Fruit fly (Drosophila melanogaster) whole organism, embryonic: Measurements from ENCODE around the gene mia.

Source experiments
- CG11696 ChIP-seq: fragments of 200-800 bp; sonication (Bioruptor generic); IDR thresholded peaks from 2 replicates; pipeline ENCODE4 v1.3.6; 2022; ENCODE audit warnings: missing biosample characterization, missing genetic modification characterization
- CG12104 ChIP-seq: fragments of 200-800 bp; sonication (Bioruptor generic); optimal IDR thresholded peaks from 3 replicates; lab custom pipeline; 2016; ENCODE audit warnings: missing biosample characterization, missing genetic modification characterization
- CG13894 ChIP-seq: fragments of 200-800 bp; sonication (Bioruptor generic); optimal IDR thresholded peaks from 3 replicates; lab custom pipeline; 2018; ENCODE audit warnings: missing biosample characterization, mild to moderate bottlenecking, missing genetic modification characterization, moderate library complexity
- CG14860 ChIP-seq: fragments of 200-800 bp; sonication (Bioruptor generic); IDR thresholded peaks from 3 replicates; pipeline ENCODE4 v1.3.6; 2022; ENCODE audit warnings: missing biosample characterization, missing genetic modification characterization; ENCODE audit not compliant: partially characterized antibody
- CG15514 ChIP-seq: fragments of 200-800 bp; sonication (Bioruptor generic); optimal IDR thresholded peaks from 3 replicates; lab custom pipeline; 2017; ENCODE audit warnings: missing biosample characterization, missing genetic modification characterization, mild to moderate bottlenecking, moderate library complexity, missing genetic modification reagents
- CG1602 ChIP-seq: fragments of 200-800 bp; sonication (Bioruptor generic); optimal IDR thresholded peaks from 3 replicates; lab custom pipeline; 2016; ENCODE audit warnings: missing biosample characterization, missing genetic modification characterization
- CG16813 ChIP-seq: fragments of 200-800 bp; sonication (Bioruptor generic); IDR thresholded peaks from 3 replicates; pipeline ENCODE4 v1.3.6; 2022; ENCODE audit warnings: missing biosample characterization, missing genetic modification characterization; ENCODE audit not compliant: partially characterized antibody
- CG17186 ChIP-seq: fragments of 200-800 bp; sonication (Bioruptor generic); optimal IDR thresholded peaks from 3 replicates; lab custom pipeline; 2017; ENCODE audit warnings: missing biosample characterization, missing genetic modification reagents, missing genetic modification characterization
- CG32532 ChIP-seq: fragments of 200-800 bp; sonication (Bioruptor generic); IDR thresholded peaks from 2 replicates; pipeline ENCODE4 v1.3.6; 2022; ENCODE audit warnings: missing biosample characterization, missing genetic modification characterization
- CG3407 ChIP-seq: fragments of 200-800 bp; sonication (Bioruptor generic); optimal IDR thresholded peaks from 2 replicates; lab custom pipeline; 2018; ENCODE audit warnings: missing biosample characterization, mild to moderate bottlenecking, missing genetic modification characterization
- CG34376 ChIP-seq: fragments of 200-800 bp; sonication (Bioruptor generic); optimal IDR thresholded peaks from 2 replicates; lab custom pipeline; 2018; ENCODE audit warnings: missing biosample characterization, mild to moderate bottlenecking, missing genetic modification characterization
- CG42726 ChIP-seq: fragments of 200-800 bp; sonication (Bioruptor generic); IDR thresholded peaks from 2 replicates; pipeline ENCODE4 v1.3.6; 2022; ENCODE audit warnings: missing biosample characterization, missing genetic modification characterization; ENCODE audit not compliant: partially characterized antibody
- CG6272 ChIP-seq: fragments of 200-800 bp; sonication (Bioruptor generic); IDR thresholded peaks from 2 replicates; pipeline ENCODE4 v1.3.6; 2022; ENCODE audit warnings: missing biosample characterization, missing genetic modification characterization
- CG6791 ChIP-seq: fragments of 200-800 bp; sonication (Bioruptor generic); IDR thresholded peaks from 3 replicates; pipeline ENCODE4 v1.3.6; 2022; ENCODE audit warnings: missing biosample characterization, missing genetic modification characterization; ENCODE audit not compliant: partially characterized antibody
- Dip2 ChIP-seq: fragments of 200-800 bp; sonication (Bioruptor generic); IDR thresholded peaks from 2 replicates; pipeline ENCODE4 v1.3.6; 2022; ENCODE audit warnings: missing biosample characterization, missing genetic modification characterization
- Doc3 ChIP-seq: fragments of 200-800 bp; sonication (Bioruptor generic); IDR thresholded peaks from 3 replicates; pipeline ENCODE4 v1.3.6; 2022; ENCODE audit warnings: missing biosample characterization, missing genetic modification characterization; ENCODE audit not compliant: partially characterized antibody
- E2f2 ChIP-seq: fragments of 200-800 bp; sonication (Bioruptor generic); IDR thresholded peaks from 2 replicates; pipeline ENCODE4 v1.3.6; 2022; ENCODE audit warnings: missing biosample characterization, missing genetic modification characterization
- ERR ChIP-seq: fragments of 200-800 bp; sonication (Bioruptor generic); optimal IDR thresholded peaks from 2 replicates; lab custom pipeline; 2016; ENCODE audit warnings: missing biosample characterization, missing genetic modification characterization
- Eip74EF ChIP-seq, 2 experiments: fragments of 200-800 bp in 1 of 2; fragments of >200 bp in 1 of 2; sonication (Bioruptor generic) in 1 of 2; optimal IDR thresholded peaks; 2 replicates each; lab custom pipeline; 2017 to 2019; ENCODE audit warnings: missing biosample characterization in 2 of 2, missing genetic modification characterization in 2 of 2, mild to moderate bottlenecking in 1 of 2, moderate library complexity in 1 of 2
- Gsc ChIP-seq: fragments of 200-800 bp; sonication (Bioruptor generic); IDR thresholded peaks from 2 replicates; pipeline ENCODE4 v1.3.6; 2022; ENCODE audit warnings: missing biosample characterization, missing genetic modification characterization
- H15 ChIP-seq: fragments of 200-800 bp; sonication (Bioruptor generic); IDR thresholded peaks from 3 replicates; pipeline ENCODE4 v1.3.6; 2022; ENCODE audit warnings: missing biosample characterization, missing genetic modification characterization
- HLH4C ChIP-seq: fragments of 200-800 bp; sonication (Bioruptor generic); IDR thresholded peaks from 3 replicates; pipeline ENCODE4 v1.3.6; 2022; ENCODE audit warnings: missing biosample characterization, missing genetic modification characterization; ENCODE audit not compliant: partially characterized antibody
- MBD-R2 ChIP-seq: fragments of 200-800 bp; sonication (Bioruptor generic); IDR thresholded peaks from 2 replicates; pipeline ENCODE4 v1.3.6; 2022; ENCODE audit warnings: missing biosample characterization, missing genetic modification characterization
- Med ChIP-seq: fragments of 200-800 bp; sonication (Bioruptor generic); peaks from one replicate; lab custom pipeline; 2016; ENCODE audit warnings: missing biosample characterization, missing genetic modification characterization, mild to moderate bottlenecking, inconsistent platforms, moderate library complexity
- Myb ChIP-seq: fragments of 200-800 bp; sonication (Bioruptor generic); optimal IDR thresholded peaks from 2 replicates; lab custom pipeline; 2016; ENCODE audit warnings: missing biosample characterization, missing genetic modification characterization
- Opbp ChIP-seq: fragments of 200-800 bp; sonication (Bioruptor generic); IDR thresholded peaks from 3 replicates; pipeline ENCODE4 v1.3.6; 2022; ENCODE audit warnings: missing biosample characterization, missing genetic modification characterization; ENCODE audit not compliant: partially characterized antibody
- Scr ChIP-seq: fragments of 200-800 bp; sonication (Bioruptor generic); IDR thresholded peaks from 2 replicates; pipeline ENCODE4 v1.3.6; 2022; ENCODE audit warnings: missing biosample characterization, missing genetic modification characterization; ENCODE audit not compliant: partially characterized antibody
- Side ChIP-seq: fragments of 200-800 bp; sonication (Bioruptor generic); optimal IDR thresholded peaks from 2 replicates; lab custom pipeline; 2016; ENCODE audit warnings: missing biosample characterization, missing genetic modification characterization
- Stat92E ChIP-seq, 3 experiments: fragments of >200 bp in 2 of 3; fragments of 200-800 bp in 1 of 3; sonication (Bioruptor generic) in 1 of 3; optimal IDR thresholded peaks; 2 replicates each; lab custom pipeline; 2017 to 2019; ENCODE audit warnings: missing biosample characterization in 3 of 3, missing genetic modification characterization in 3 of 3, mild to moderate bottlenecking in 1 of 3, moderate library complexity in 1 of 3
- Trl ChIP-seq, 3 experiments: fragments of >200 bp in 2 of 3; fragments of 200-800 bp in 1 of 3; sonication (Bioruptor generic) in 1 of 3; optimal IDR thresholded peaks; 2 replicates in 1 of 3; 3 replicates in 2 of 3; lab custom pipeline; 2016 to 2017; ENCODE audit warnings: missing biosample characterization in 1 of 3, missing genetic modification characterization in 1 of 3
- Xbp1 ChIP-seq: fragments of 200-800 bp; sonication (Bioruptor generic); optimal IDR thresholded peaks from 3 replicates; lab custom pipeline; 2016; ENCODE audit warnings: missing biosample characterization, mild to moderate bottlenecking, missing genetic modification characterization
- ato ChIP-seq: fragments of 200-800 bp; sonication (Bioruptor generic); IDR thresholded peaks from 2 replicates; pipeline ENCODE4 v1.3.6; 2022; ENCODE audit warnings: missing biosample characterization, missing genetic modification characterization; ENCODE audit not compliant: partially characterized antibody
- btn ChIP-seq: fragments of 200-800 bp; sonication (Bioruptor generic); optimal IDR thresholded peaks from 2 replicates; lab custom pipeline; 2016; ENCODE audit warnings: missing biosample characterization, missing genetic modification characterization
- dysf ChIP-seq: fragments of 200-800 bp; sonication (Bioruptor generic); IDR thresholded peaks from 3 replicates; pipeline ENCODE4 v1.3.6; 2022; ENCODE audit warnings: missing biosample characterization, missing genetic modification characterization
- eyg ChIP-seq: fragments of 200-800 bp; sonication (Bioruptor generic); optimal IDR thresholded peaks from 3 replicates; lab custom pipeline; 2016; ENCODE audit warnings: missing biosample characterization, missing genetic modification characterization
- gfzf ChIP-seq: fragments of 200-800 bp; sonication (Bioruptor generic); optimal IDR thresholded peaks from 2 replicates; lab custom pipeline; 2016; ENCODE audit warnings: missing biosample characterization, mild to moderate bottlenecking, missing genetic modification characterization, moderate library complexity
- jing ChIP-seq: fragments of 200-800 bp; sonication (Bioruptor generic); optimal IDR thresholded peaks from 2 replicates; lab custom pipeline; 2018; ENCODE audit warnings: missing biosample characterization, mild to moderate bottlenecking, missing genetic modification characterization
- lmd ChIP-seq: fragments of 200-800 bp; sonication (Bioruptor generic); IDR thresholded peaks from 2 replicates; pipeline ENCODE4 v1.3.6; 2022; ENCODE audit warnings: missing biosample characterization, missing genetic modification characterization
- nerfin-2 ChIP-seq: fragments of 200-800 bp; sonication (Bioruptor generic); IDR thresholded peaks from 2 replicates; pipeline ENCODE4 v1.3.6; 2022; ENCODE audit warnings: missing biosample characterization, missing genetic modification characterization; ENCODE audit not compliant: partially characterized antibody
- otp ChIP-seq: fragments of 200-800 bp; sonication (Bioruptor generic); IDR thresholded peaks from 3 replicates; pipeline ENCODE4, ENCODE4 v1.3.6; 2022; ENCODE audit warnings: missing biosample characterization, missing genetic modification characterization
- slou ChIP-seq: fragments of 200-800 bp; sonication (Bioruptor generic); optimal IDR thresholded peaks from 3 replicates; lab custom pipeline; 2016; ENCODE audit warnings: missing biosample characterization, missing genetic modification characterization
- sna ChIP-seq: fragments of 200-800 bp; sonication (Bioruptor generic); IDR thresholded peaks from 2 replicates; pipeline ENCODE4 v1.3.6; 2022; ENCODE audit warnings: missing biosample characterization, missing genetic modification characterization; ENCODE audit not compliant: partially characterized antibody
- tna ChIP-seq: fragments of 200-800 bp; sonication (Bioruptor generic); IDR thresholded peaks from 2 replicates; pipeline ENCODE4 v1.3.6; 2022; ENCODE audit warnings: missing biosample characterization, missing genetic modification characterization; ENCODE audit not compliant: partially characterized antibody
- trem ChIP-seq: fragments of 200-800 bp; optimal IDR thresholded peaks from 3 replicates; lab custom pipeline; 2019; ENCODE audit warnings: missing biosample characterization, mild to moderate bottlenecking, missing genetic modification characterization, moderate library complexity
- trh ChIP-seq: fragments of 200-800 bp; sonication (Bioruptor generic); optimal IDR thresholded peaks from 2 replicates; lab custom pipeline; 2016; ENCODE audit warnings: missing biosample characterization, missing genetic modification characterization
- twi ChIP-seq: fragments of 200-800 bp; optimal IDR thresholded peaks from 2 replicates; lab custom pipeline; 2019; ENCODE audit warnings: missing biosample characterization, mild to moderate bottlenecking, missing genetic modification characterization, moderate library complexity

Gene mia

dm6 chr3R:5554082-5554481 is 3.1 kb upstream of the mia start, which contains the start of gene Pcmt (continued):
- no peak for TF ChIP-seq Xbp1 (GFP tag; lab: Kevin White, UChicago)
- peak; percentile 30 for TF ChIP-seq trem
- TF ChIP-seq twi (tag; lab: Kevin White, UChicago) = no peak
- TF ChIP-seq CG11696 (GFP tag; lab: Robert Waterston, UW) = no peak
- TF ChIP-seq sna (GFP tag; lab: Robert Waterston, UW) = peak; percentile 32; the same call in 1 of the 2 replicates
- TF ChIP-seq lmd = no peak
- no peak for TF ChIP-seq CG42726 (GFP tag; lab: Robert Waterston, UW)
- no peak for TF ChIP-seq Gsc
- TF ChIP-seq dysf (GFP tag; lab: Robert Waterston, UW) = no peak
- no peak for TF ChIP-seq nerfin-2 (GFP tag; lab: Robert Waterston, UW)
- TF ChIP-seq H15 (GFP tag; lab: Robert Waterston, UW) = no peak
- no peak for TF ChIP-seq Side (GFP tag; lab: Kevin White, UChicago)

- TF ChIP-seq Med (GFP tag; lab: Kevin White, UChicago) = peak; percentile 20
- no peak for TF ChIP-seq CG15514 (GFP tag; lab: Kevin White, UChicago)
- no peak for TF ChIP-seq trh (GFP tag; lab: Kevin White, UChicago)
- TF ChIP-seq ato (GFP tag; lab: Robert Waterston, UW) = 0 out of 2 replicates have a peak, but pooled peaks have one; percentile 33
- peak; percentile 67 for TF ChIP-seq CG16813 (GFP tag; lab: Robert Waterston, UW)
- TF ChIP-seq Opbp (GFP tag; lab: Robert Waterston, UW) = peak; percentile 15; the same call in 1 of the 3 replicates
- TF ChIP-seq CG14860 (GFP tag; lab: Robert Waterston, UW) = peak; percentile 40; the same call in 1 of the 3 replicates
- TF ChIP-seq Eip74EF (GFP tag; optimal IDR thresholded peaks at IDR 0.05; lab: Kevin White, UChicago) = no peak
- TF ChIP-seq HLH4C (GFP tag; lab: Robert Waterston, UW) = peak; percentile 72
- TF ChIP-seq tna = peak; percentile 34; the same call in 1 of the 2 replicates
- peak; percentile 42 for TF ChIP-seq Scr (GFP tag; lab: Robert Waterston, UW)
- no peak for TF ChIP-seq jing
- peak; percentile 10 for TF ChIP-seq gfzf
- TF ChIP-seq Trl (optimal IDR thresholded peaks at IDR 0.05; lab: Kevin White, UChicago) = no peak
- TF ChIP-seq Trl (GFP tag; optimal IDR thresholded peaks at IDR 0.05; lab: Kevin White, UChicago) = no peak
- TF ChIP-seq CG6791 = 0 out of 3 replicates have a peak, but pooled peaks have one; percentile 44
- peak; percentile 61 for TF ChIP-seq nerfin-2 (GFP tag; lab: Robert Waterston, UW)
Observed at dm6 chr3R:5551593-5551992, 625 bp upstream of the mia start.

- TF ChIP-seq MBD-R2 (GFP tag; lab: Robert Waterston, UW) (peak; percentile 61; the same call in 1 of the 2 replicates), CG17186 (GFP tag; lab: Kevin White, UChicago) (peak; percentile 35), eyg (no peak), CG6272 (GFP tag; lab: Robert Waterston, UW) (no peak), CG1602 (GFP tag; lab: Kevin White, UChicago) (no peak), Myb (peak; percentile 91), Stat92E (GFP tag; optimal IDR thresholded peaks at IDR 0.05; lab: Kevin White, UChicago) (no peak), E2f2 (peak; percentile 96), slou (GFP tag; lab: Kevin White, UChicago) (no peak), Opbp (GFP tag; lab: Robert Waterston, UW) (peak; percentile 71; the same call in 2 of the 3 replicates), CG12104 (GFP tag; lab: Kevin White, UChicago) (no peak), Doc3 (GFP tag; lab: Robert Waterston, UW) (peak; percentile 48), CG32532 (GFP tag; lab: Robert Waterston, UW) (no peak), CG34376 (GFP tag; lab: Kevin White, UChicago) (no peak), ERR (GFP tag; lab: Kevin White, UChicago) (no peak), CG14860 (GFP tag; lab: Robert Waterston, UW) (peak; percentile 66; the same call in 2 of the 3 replicates), CG3407 (GFP tag; lab: Kevin White, UChicago) (no peak), Dip2 (GFP tag; lab: Robert Waterston, UW) (no peak), CG13894 (tag; lab: Kevin White, UChicago) (no peak), otp (no peak), btn (GFP tag; lab: Kevin White, UChicago) (no peak)
Observed at dm6 chr3R:5550452-5550851, 516 bp downstream of the mia start.
